Fruit fly (Drosophila melanogaster) Kc167 (cell line): ENCODE measurements around the gene CG7328.

Experiments used
- Myc ChIP-seq: fragments of >200 bp; optimal IDR thresholded peaks from 2 replicates; lab custom pipeline; 2017; ENCODE audit warnings: missing external identifiers
- Sin3A ChIP-seq: fragments of >200 bp; optimal IDR thresholded peaks from 2 replicates; lab custom pipeline; 2018; ENCODE audit warnings: missing external identifiers
- h ChIP-seq: fragments of >200 bp; optimal IDR thresholded peaks from 3 replicates; lab custom pipeline; 2018; ENCODE audit warnings: missing external identifiers
- insv ChIP-seq: fragments of >200 bp; optimal IDR thresholded peaks from 3 replicates; lab custom pipeline; 2018; ENCODE audit warnings: missing external identifiers
- psq ChIP-seq: fragments of >200 bp; optimal IDR thresholded peaks from 2 replicates; lab custom pipeline; 2017; ENCODE audit warnings: missing external identifiers

- no peak for TF ChIP-seq Myc
- no peak for TF ChIP-seq h (lab: Kevin White, UChicago)
- no peak for TF ChIP-seq Sin3A (lab: Kevin White, UChicago)
- TF ChIP-seq psq (lab: Kevin White, UChicago), result no peak
- TF ChIP-seq insv (lab: Kevin White, UChicago), result no peak
These were observed 37.7 kb upstream of the CG7328 start for dm6 chr3L:20178101-20178500.
